Worm (Caenorhabditis elegans): Measurements from ENCODE around the gene C44C10.11.

The C44C10.11 gene

DNA sequence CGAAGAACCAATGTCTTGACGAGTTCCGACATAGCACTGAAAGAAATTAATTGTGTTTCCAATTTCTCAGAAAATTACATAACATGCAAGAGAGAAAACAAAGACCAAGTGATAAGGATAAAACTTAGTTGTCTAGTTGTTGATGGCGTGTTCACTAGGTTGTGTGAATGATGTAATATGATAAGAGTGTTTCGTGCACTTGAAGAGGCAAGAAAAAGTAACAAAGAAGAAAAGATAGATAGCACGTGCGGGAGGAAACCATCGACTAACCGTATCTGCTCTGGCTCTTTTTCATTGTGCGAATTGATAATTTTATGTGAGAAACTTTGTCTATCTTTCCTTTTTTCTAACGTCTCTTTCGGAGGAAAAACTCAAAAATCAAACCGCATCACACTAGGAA lies 48.5 kb downstream of the C44C10.11 start, which contains the start of gene sfxn-1.5 (continued):
- peak; percentile 71 for TF ChIP-seq ztf-7 (tag; optimal IDR thresholded peaks at IDR 0.05)
- no peak for TF ChIP-seq zfp-2 (tag; optimal IDR thresholded peaks at IDR 0.05)
- peak; percentile 84 for TF ChIP-seq nhr-48 (tag; optimal IDR thresholded peaks at IDR 0.05)
- peak; percentile 97 for TF ChIP-seq pqm-1 (tag; optimal IDR thresholded peaks at IDR 0.05)
- peak; percentile 13 for TF ChIP-seq nhr-102 (tag; optimal IDR thresholded peaks at IDR 0.05)
- TF ChIP-seq lin-38 (GFP tag; IDR thresholded peaks at IDR 0.05): no peak
- TF ChIP-seq Y48G9A.11 (GFP tag; IDR thresholded peaks at IDR 0.05): no peak
- no peak for TF ChIP-seq R02D3.7 (tag; optimal IDR thresholded peaks at IDR 0.05)
- TF ChIP-seq mdt-29 (GFP tag; IDR thresholded peaks at IDR 0.05): no peak
- TF ChIP-seq unc-62 (GFP tag; optimal IDR thresholded peaks at IDR 0.05 in 1 of 2): no peak
- no peak for TF ChIP-seq unc-62 (tag; optimal IDR thresholded peaks at IDR 0.05)
- TF ChIP-seq dmd-8 (GFP tag; IDR thresholded peaks at IDR 0.05): no peak
- no peak for TF ChIP-seq daf-12 (tag; optimal IDR thresholded peaks at IDR 0.05)
- TF ChIP-seq zip-11 (GFP tag; IDR thresholded peaks at IDR 0.05): no peak
- TF ChIP-seq cey-2 (tag; optimal IDR thresholded peaks at IDR 0.05; ENCODE audit: borderline replicate concordance, insufficient read depth): no peak
- peak; percentile 55 for TF ChIP-seq mxl-3 (GFP tag; optimal IDR thresholded peaks at IDR 0.05)
- no peak for TF ChIP-seq ceh-44 (GFP tag; IDR thresholded peaks at IDR 0.05)
- peak; percentile 82 for TF ChIP-seq hlh-11 (tag; optimal IDR thresholded peaks at IDR 0.05)
- TF ChIP-seq lin-29 (GFP tag; IDR thresholded peaks at IDR 0.05): no peak
- no peak for TF ChIP-seq ctbp-1 (GFP tag; IDR thresholded peaks at IDR 0.05)
- TF ChIP-seq nhr-10 (tag; optimal IDR thresholded peaks at IDR 0.05): peak; percentile 58
- no peak for TF ChIP-seq daf-8 (GFP tag; IDR thresholded peaks at IDR 0.05)
- no peak for TF ChIP-seq nhr-111 (GFP tag; optimal IDR thresholded peaks at IDR 0.05)
- TF ChIP-seq mdl-1 (tag; optimal IDR thresholded peaks at IDR 0.05): peak in 1 of 2 experiments; percentile 83
- no peak for TF ChIP-seq gei-8 (GFP tag; optimal IDR thresholded peaks at IDR 0.05)
- TF ChIP-seq mxl-2 (GFP tag; conservative IDR thresholded peaks at IDR 0.05): no peak
- no peak for TF ChIP-seq aly-2 (tag; optimal IDR thresholded peaks at IDR 0.05)
- no peak for TF ChIP-seq ama-1 (optimal IDR thresholded peaks at IDR 0.05)
- TF ChIP-seq vab-7 (GFP tag; IDR thresholded peaks at IDR 0.05): no peak
- no peak for TF ChIP-seq nhr-42 (GFP tag; IDR thresholded peaks at IDR 0.05)
- no peak for TF ChIP-seq madf-5 (GFP tag; IDR thresholded peaks at IDR 0.05)
- no peak for TF ChIP-seq saeg-2 (GFP tag; IDR thresholded peaks at IDR 0.05)
- TF ChIP-seq hmg-1.1 (GFP tag; IDR thresholded peaks at IDR 0.05): no peak
- peak; percentile 90 for TF ChIP-seq nhr-77 (tag; optimal IDR thresholded peaks at IDR 0.05)
- TF ChIP-seq ceh-20 (GFP tag; IDR thresholded peaks at IDR 0.05): no peak
- no peak for TF ChIP-seq fkh-10 (GFP tag; optimal IDR thresholded peaks at IDR 0.05)
- TF ChIP-seq Y75B8A.6 (GFP tag; IDR thresholded peaks at IDR 0.05): no peak
- no peak for TF ChIP-seq dmd-9 (GFP tag; IDR thresholded peaks at IDR 0.05)
- peak; percentile 37 for TF ChIP-seq nhr-6 (tag; optimal IDR thresholded peaks at IDR 0.05)
- TF ChIP-seq nhr-237 (tag; optimal IDR thresholded peaks at IDR 0.05): no peak
- peak; percentile 90 for TF ChIP-seq nhr-28 (tag; optimal IDR thresholded peaks at IDR 0.05)
- no peak for TF ChIP-seq egl-43 (GFP tag; IDR thresholded peaks at IDR 0.05)
- TF ChIP-seq F49E8.2 (tag; optimal IDR thresholded peaks at IDR 0.05; ENCODE audit: borderline replicate concordance): no peak
- no peak for TF ChIP-seq spr-3 (GFP tag; optimal IDR thresholded peaks at IDR 0.05)
- TF ChIP-seq nhr-25 (tag; optimal IDR thresholded peaks at IDR 0.05; ENCODE audit: borderline replicate concordance, insufficient read depth): no peak
- no peak for TF ChIP-seq arid-1 (GFP tag; conservative IDR thresholded peaks at IDR 0.05)
- TF ChIP-seq php-3 (GFP tag; IDR thresholded peaks at IDR 0.05): peak; percentile 60
- TF ChIP-seq mep-1 (tag; optimal IDR thresholded peaks at IDR 0.05): peak; percentile 63
- TF ChIP-seq zfp-3 (GFP tag; conservative IDR thresholded peaks at IDR 0.05): no peak
- TF ChIP-seq lir-3 (tag; optimal IDR thresholded peaks at IDR 0.05): no peak
- no peak for TF ChIP-seq T26A8.4 (GFP tag; IDR thresholded peaks at IDR 0.05)
- peak; percentile 95 for TF ChIP-seq dmd-6 (GFP tag; IDR thresholded peaks at IDR 0.05)
